Worm (Caenorhabditis elegans): ENCODE data around the gene lron-4.

ce11 chrII:8116159-8116558, 4.2 kb upstream of the lron-4 start, which contains the start of gene unc-105:
- TF ChIP-seq alr-1 (tag; optimal IDR thresholded peaks at IDR 0.05), result no peak
- TF ChIP-seq aly-2 (tag; optimal IDR thresholded peaks at IDR 0.05), result no peak
- no peak for TF ChIP-seq nhr-11 (tag; optimal IDR thresholded peaks at IDR 0.05)
- no peak for TF ChIP-seq ama-1 (optimal IDR thresholded peaks at IDR 0.05)

Data from whole organism, L2 larva.